In the genomic region with DNA sequence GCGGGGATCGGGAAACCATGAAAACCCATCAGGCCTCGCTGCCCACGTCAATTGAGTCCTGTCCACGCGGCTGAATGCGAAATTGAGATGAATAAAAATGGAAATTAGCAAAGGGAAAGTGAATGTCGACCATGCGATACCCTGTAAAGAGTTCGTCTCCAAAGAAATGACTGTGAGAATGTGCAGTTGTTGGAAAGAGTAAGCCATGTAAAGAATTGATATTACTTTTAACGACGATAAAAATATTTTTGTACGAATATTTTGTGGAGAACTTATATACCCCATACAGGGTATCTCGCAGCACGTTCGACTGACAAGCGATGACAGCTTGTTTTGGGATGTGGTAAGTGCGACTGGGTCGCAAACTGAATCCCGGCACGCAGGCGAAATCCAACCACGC, we compare ENCODE assay signal across 1 fruit fly cellular context.
TF ChIP-seq lines count a peak whose summit lies in the region.

No protein-coding gene starts in this region.

TF ChIP-seq in whole organism, embryonic, 481 proteins besides CTCF, POLR2A, EP300 and RAD21 (continued from another document):
- TF ChIP-seq E2f1 (GFP tag; IDR thresholded peaks at IDR 0.05; lab: Robert Waterston, UW) (0 out of 2 replicates have a peak, but pooled peaks have one; percentile 16), Sox100B (GFP tag; optimal IDR thresholded peaks at IDR 0.05; lab: Kevin White, UChicago) (no peak), CG4854 (GFP tag; optimal IDR thresholded peaks at IDR 0.05; lab: Kevin White, UChicago) (no peak), CG18476 (GFP tag; optimal IDR thresholded peaks at IDR 0.05; lab: Kevin White, UChicago) (no peak), Neu2 (GFP tag; optimal IDR thresholded peaks at IDR 0.05; lab: Kevin White, UChicago; ENCODE audit: borderline replicate concordance) (peak; percentile 12), Ets97D (GFP tag; optimal IDR thresholded peaks at IDR 0.05; lab: Kevin White, UChicago) (no peak), grn (GFP tag; optimal IDR thresholded peaks at IDR 0.05; lab: Kevin White, UChicago) (no peak), CG15269 (tag; optimal IDR thresholded peaks at IDR 0.05; lab: Kevin White, UChicago) (no peak), CG10274 (GFP tag; optimal IDR thresholded peaks at IDR 0.05; lab: Kevin White, UChicago) (no peak), pum (GFP tag; optimal IDR thresholded peaks at IDR 0.05; lab: Kevin White, UChicago) (no peak), kni (GFP tag; optimal IDR thresholded peaks at IDR 0.05; lab: Kevin White, UChicago) (no peak), dysf (GFP tag; IDR thresholded peaks at IDR 0.05; lab: Robert Waterston, UW) (peak; percentile 57; the same call in 2 of the 3 replicates), vvl (GFP tag; IDR thresholded peaks at IDR 0.05; lab: Robert Waterston, UW) (peak; percentile 65), mirr (GFP tag; optimal IDR thresholded peaks at IDR 0.05; lab: Kevin White, UChicago) (no peak), Meics (GFP tag; optimal IDR thresholded peaks at IDR 0.05; lab: Kevin White, UChicago) (peak; percentile 1), Max (GFP tag; optimal IDR thresholded peaks at IDR 0.05; lab: Kevin White, UChicago) (no peak), CG6654 (GFP tag; optimal IDR thresholded peaks at IDR 0.05; lab: Kevin White, UChicago) (no peak), ttk (GFP tag; IDR thresholded peaks at IDR 0.05; lab: Robert Waterston, UW) (peak; percentile 32; the same call in 1 of the 2 replicates), CG7987 (GFP tag; optimal IDR thresholded peaks at IDR 0.05; lab: Kevin White, UChicago) (no peak), CG10565 (GFP tag; optimal IDR thresholded peaks at IDR 0.05; lab: Kevin White, UChicago) (no peak), NfI (GFP tag; optimal IDR thresholded peaks at IDR 0.05; lab: Kevin White, UChicago) (no peak), Xbp1 (GFP tag; optimal IDR thresholded peaks at IDR 0.05; lab: Kevin White, UChicago) (peak; percentile 39), CG31365 (tag; optimal IDR thresholded peaks at IDR 0.05; lab: Kevin White, UChicago) (no peak), CG1792 (GFP tag; optimal IDR thresholded peaks at IDR 0.05; lab: Kevin White, UChicago) (no peak), CG9437 (GFP tag; optimal IDR thresholded peaks at IDR 0.05; lab: Kevin White, UChicago) (no peak), vnd (GFP tag; IDR thresholded peaks at IDR 0.05; lab: Robert Waterston, UW; ENCODE audit: partially characterized antibody) (no peak), CG6854 (GFP tag; optimal IDR thresholded peaks at IDR 0.05; lab: Kevin White, UChicago) (no peak), CG2202 (tag; optimal IDR thresholded peaks at IDR 0.05; lab: Kevin White, UChicago) (no peak), CG15011 (GFP tag; optimal IDR thresholded peaks at IDR 0.05; lab: Kevin White, UChicago) (no peak), nau (GFP tag; optimal IDR thresholded peaks at IDR 0.05; lab: Kevin White, UChicago) (no peak), Awh (GFP tag; IDR thresholded peaks at IDR 0.05; lab: Robert Waterston, UW) (no peak), gcm2 (GFP tag; optimal IDR thresholded peaks at IDR 0.05; lab: Kevin White, UChicago) (no peak), CG17912 (GFP tag; optimal IDR thresholded peaks at IDR 0.05; lab: Kevin White, UChicago) (no peak), run (tag; optimal IDR thresholded peaks at IDR 0.05; lab: Kevin White, UChicago) (no peak), CG18764 (GFP tag; optimal IDR thresholded peaks at IDR 0.05; lab: Kevin White, UChicago) (no peak), gfzf (GFP tag; optimal IDR thresholded peaks at IDR 0.05; lab: Kevin White, UChicago) (no peak), Mad (GFP tag; optimal IDR thresholded peaks at IDR 0.05; lab: Kevin White, UChicago) (no peak), CG2116 (GFP tag; optimal IDR thresholded peaks at IDR 0.05; lab: Kevin White, UChicago) (no peak), Fer3 (tag; optimal IDR thresholded peaks at IDR 0.05; lab: Kevin White, UChicago) (no peak), exex (tag; optimal IDR thresholded peaks at IDR 0.05; lab: Kevin White, UChicago) (no peak), CG14965 (GFP tag; optimal IDR thresholded peaks at IDR 0.05; lab: Kevin White, UChicago; ENCODE audit: borderline replicate concordance) (no peak), zf30C (GFP tag; optimal IDR thresholded peaks at IDR 0.05; lab: Kevin White, UChicago) (no peak), wor (GFP tag; IDR thresholded peaks at IDR 0.05; lab: Robert Waterston, UW) (no peak), CG4282 (GFP tag; optimal IDR thresholded peaks at IDR 0.05; lab: Kevin White, UChicago) (no peak), MTF-1 (GFP tag; optimal IDR thresholded peaks at IDR 0.05; lab: Kevin White, UChicago; ENCODE audit: borderline replicate concordance) (no peak), Atf3 (GFP tag; optimal IDR thresholded peaks at IDR 0.05; lab: Kevin White, UChicago) (no peak), nerfin-2 (GFP tag; IDR thresholded peaks at IDR 0.05; lab: Robert Waterston, UW; ENCODE audit: partially characterized antibody) (no peak), sqz (GFP tag; optimal IDR thresholded peaks at IDR 0.05; lab: Kevin White, UChicago) (no peak), Opbp (GFP tag; IDR thresholded peaks at IDR 0.05; lab: Robert Waterston, UW; ENCODE audit: partially characterized antibody) (no peak), Hr78 (GFP tag; optimal IDR thresholded peaks at IDR 0.05; lab: Kevin White, UChicago) (no peak), vfl (GFP tag; optimal IDR thresholded peaks at IDR 0.05; lab: Kevin White, UChicago) (no peak), ase (GFP tag; IDR thresholded peaks at IDR 0.05; lab: Robert Waterston, UW) (no peak), Ada2b (GFP tag; IDR thresholded peaks at IDR 0.05; lab: Robert Waterston, UW) (peak; percentile 30; the same call in 1 of the 2 replicates), CG2199 (GFP tag; IDR thresholded peaks at IDR 0.05; lab: Robert Waterston, UW) (no peak), HHEX (GFP tag; optimal IDR thresholded peaks at IDR 0.05; lab: Kevin White, UChicago) (peak; percentile 10)
